Fruit fly (Drosophila melanogaster) Kc167 (cell line): ENCODE measurements around the gene CG1146.

Experiments used
- Myc ChIP-seq: fragments of >200 bp; optimal IDR thresholded peaks from 2 replicates; lab custom pipeline; 2017; ENCODE audit warnings: missing external identifiers
- Sin3A ChIP-seq: fragments of >200 bp; optimal IDR thresholded peaks from 2 replicates; lab custom pipeline; 2018; ENCODE audit warnings: missing external identifiers
- h ChIP-seq: fragments of >200 bp; optimal IDR thresholded peaks from 3 replicates; lab custom pipeline; 2018; ENCODE audit warnings: missing external identifiers
- insv ChIP-seq: fragments of >200 bp; optimal IDR thresholded peaks from 3 replicates; lab custom pipeline; 2018; ENCODE audit warnings: missing external identifiers
- psq ChIP-seq: fragments of >200 bp; optimal IDR thresholded peaks from 2 replicates; lab custom pipeline; 2017; ENCODE audit warnings: missing external identifiers
- ttk ChIP-seq: sonication (Bioruptor generic); optimal IDR thresholded peaks from 2 replicates; lab custom pipeline; 2017; ENCODE audit warnings: missing external identifiers

CG1146 gene

DNA sequence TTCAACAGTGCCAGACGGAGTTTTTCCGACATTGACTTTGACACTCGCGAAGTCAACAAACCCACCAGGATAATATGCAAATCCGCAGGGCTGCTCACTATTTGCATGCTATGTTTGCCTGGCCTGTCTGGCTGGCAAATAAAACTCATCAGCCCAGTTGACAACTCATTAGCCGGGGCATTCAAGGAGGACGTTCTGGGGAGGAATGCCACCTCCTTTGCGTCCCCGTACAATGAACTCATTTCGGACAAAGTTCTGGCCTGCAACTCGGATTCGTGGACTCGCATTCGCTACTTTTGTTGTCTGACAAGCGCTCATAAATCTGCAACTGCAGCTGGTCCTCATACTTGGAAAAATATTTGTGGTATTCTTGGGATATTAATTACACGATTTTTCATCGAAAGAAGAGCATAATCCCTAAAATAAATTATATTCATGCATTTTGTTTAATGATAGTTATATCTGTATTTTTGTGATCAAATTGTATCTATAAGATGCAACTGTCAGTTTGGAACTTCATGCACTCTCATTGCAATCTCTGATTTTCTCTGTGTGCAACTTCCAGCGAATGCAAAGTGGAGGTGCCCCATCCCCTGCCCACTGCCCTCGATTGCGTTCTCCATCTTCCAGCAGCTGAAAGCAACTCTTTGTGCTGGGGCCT, 17.7 kb upstream of the CG1146 start:
- TF ChIP-seq psq (lab: Kevin White, UChicago) (no peak), Sin3A (lab: Kevin White, UChicago) (no peak), insv (lab: Kevin White, UChicago) (no peak), h (lab: Kevin White, UChicago) (no peak), ttk (lab: Kevin White, UChicago) (no peak), Myc (no peak)

DNA sequence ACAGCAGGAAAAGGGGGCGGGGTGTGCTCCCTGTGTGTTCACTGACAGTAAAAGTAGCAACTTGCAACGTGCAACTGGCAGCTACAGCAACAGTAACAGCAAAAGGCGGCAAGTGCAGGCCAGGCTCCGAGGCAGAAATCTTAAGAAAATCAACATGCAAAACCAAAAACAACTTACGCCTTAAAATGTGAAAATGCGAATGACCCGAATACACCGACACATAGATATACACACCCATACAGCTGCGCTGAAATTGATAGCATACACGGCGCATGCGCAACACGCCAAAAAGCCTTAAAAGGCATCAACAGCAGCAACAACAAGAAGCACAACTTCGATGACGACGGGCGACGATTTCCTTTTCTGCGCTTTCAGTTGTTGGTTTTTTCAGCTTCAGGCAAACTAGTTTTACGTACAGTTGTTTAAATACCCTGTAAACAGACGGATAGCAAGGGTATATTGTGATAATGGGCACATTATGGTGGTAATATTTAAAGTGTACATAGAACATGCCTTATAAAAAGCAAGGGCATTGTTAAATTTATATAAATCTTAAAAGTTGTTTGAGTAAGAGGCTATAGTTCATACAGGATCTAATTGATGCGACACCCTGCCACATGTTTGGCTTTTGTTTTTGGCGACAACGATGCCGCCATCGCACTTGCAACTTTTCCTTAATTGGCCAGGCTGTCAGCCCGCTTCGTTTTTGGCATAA, 16.1 kb upstream of the CG1146 start:
- TF ChIP-seq Sin3A (lab: Kevin White, UChicago) (no peak), Myc (no peak), h (lab: Kevin White, UChicago) (no peak), ttk (lab: Kevin White, UChicago) (no peak), psq (lab: Kevin White, UChicago) (no peak), insv (lab: Kevin White, UChicago) (no peak)

DNA sequence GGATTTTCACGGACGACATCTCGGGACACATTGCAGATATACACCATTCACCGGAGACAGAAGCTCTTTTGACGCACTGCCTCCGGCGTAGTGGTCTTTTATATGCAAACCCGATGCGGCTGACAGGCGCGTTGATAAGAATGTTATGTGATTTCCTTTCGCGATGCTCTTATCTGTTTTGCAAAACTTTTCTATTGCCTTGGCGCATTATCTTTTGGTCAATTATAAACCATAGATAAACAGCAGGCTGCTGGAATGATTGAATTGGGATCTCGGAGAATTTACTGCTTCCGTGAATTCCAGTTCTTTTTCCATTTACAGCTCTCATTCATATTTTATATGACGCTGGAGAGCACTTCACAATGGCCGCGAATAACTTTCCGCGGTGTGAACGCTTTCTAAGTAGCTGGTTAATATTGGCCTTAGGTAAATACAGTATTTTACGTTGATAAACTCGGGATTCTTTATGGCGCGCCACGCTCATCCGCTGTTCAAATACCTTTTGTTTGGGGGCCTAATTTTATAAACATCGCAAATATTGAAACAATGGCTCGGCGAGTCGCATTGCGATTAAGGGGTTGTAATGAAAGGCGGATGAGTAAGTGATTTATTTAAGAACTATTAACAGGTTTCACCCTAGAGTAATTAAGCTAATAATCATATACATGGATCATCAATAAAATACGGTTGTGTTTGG, 12.9 kb upstream of the CG1146 start, which contains the start of gene CG16762:
CG16762 (minus strand) TSS at position 51 of the 697 bp plus-strand sequence.
- TF ChIP-seq h (lab: Kevin White, UChicago) (no peak), Myc (no peak), ttk (lab: Kevin White, UChicago) (no peak), psq (lab: Kevin White, UChicago) (no peak), insv (lab: Kevin White, UChicago) (no peak), Sin3A (lab: Kevin White, UChicago) (no peak)

DNA sequence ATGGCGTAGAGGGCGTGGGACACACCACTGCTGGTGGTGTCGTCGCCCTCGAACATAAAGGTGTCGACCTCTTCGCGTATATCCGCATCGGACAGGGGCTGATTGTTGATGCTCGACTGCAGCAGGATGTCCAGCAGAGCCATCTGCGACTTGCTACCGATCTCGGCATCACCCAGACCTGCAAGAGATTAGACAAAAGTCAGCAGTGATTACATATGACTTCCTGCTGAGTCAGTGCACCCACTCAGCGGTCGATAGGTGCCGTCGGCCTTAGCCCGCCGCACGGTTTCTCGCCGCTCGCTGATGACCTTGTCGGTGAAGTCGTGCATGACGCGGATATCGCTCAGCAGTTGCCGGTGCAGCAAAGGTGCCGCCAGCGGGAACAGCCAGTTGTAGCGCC, 11.7 kb upstream of the CG1146 start:
- TF ChIP-seq Sin3A (lab: Kevin White, UChicago): no peak

DNA sequence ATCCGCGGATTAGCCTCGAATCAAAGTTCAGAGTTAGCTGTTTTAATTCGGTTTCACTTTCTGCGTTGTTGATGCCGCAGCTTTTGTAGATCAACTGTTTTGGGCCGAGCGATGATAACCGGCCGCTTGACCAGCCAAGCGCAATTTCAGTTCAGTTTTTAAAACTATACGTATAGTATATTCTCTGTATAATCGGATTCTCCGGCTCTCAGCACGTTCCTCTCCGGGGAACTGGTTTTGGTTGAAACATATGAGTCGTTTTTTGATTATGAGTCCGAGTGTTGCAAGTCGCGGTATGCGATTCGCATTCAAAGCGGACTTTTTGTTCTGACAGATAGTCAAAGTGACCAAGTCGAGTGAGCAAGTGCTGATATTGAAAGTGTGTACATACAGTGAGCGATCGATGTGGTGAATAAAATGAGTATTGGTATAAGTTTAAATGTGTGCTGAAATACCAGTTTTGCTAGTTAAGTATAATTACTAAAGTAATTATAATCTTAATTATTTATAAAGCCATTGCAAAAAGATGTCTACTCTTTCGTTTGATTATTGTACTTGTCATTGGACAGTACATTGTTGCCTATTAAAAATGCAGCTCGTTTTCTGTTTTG, 10.2 kb upstream of the CG1146 start, which contains the start of gene Cyp4d20:
Cyp4d20 (minus strand) TSS at position 100 of the 611 bp plus-strand sequence.
- TF ChIP-seq Sin3A (lab: Kevin White, UChicago) (no peak), Myc (no peak)

DNA sequence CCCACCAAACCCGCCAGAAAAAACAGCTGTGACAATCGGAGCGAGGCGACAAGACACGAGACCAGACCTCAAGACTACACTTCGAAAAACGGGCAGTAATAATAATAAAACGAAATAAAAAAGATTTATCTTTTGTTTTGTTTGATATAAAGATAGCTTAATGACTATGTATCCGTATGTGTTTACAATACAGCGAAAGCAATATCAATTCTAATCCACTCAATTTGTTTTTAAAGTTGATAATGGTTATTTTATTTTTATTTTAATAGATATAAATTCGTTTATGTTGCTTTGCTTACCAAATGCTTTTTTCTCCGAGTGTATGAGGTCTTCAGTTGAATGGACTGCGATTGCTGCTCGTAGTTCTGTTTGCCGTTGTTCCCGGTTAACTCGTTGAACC, 9.4 kb upstream of the CG1146 start:
- TF ChIP-seq ttk (lab: Kevin White, UChicago) (no peak), psq (lab: Kevin White, UChicago) (no peak), h (lab: Kevin White, UChicago) (no peak), Myc (no peak), Sin3A (lab: Kevin White, UChicago) (no peak), insv (lab: Kevin White, UChicago) (no peak)

DNA sequence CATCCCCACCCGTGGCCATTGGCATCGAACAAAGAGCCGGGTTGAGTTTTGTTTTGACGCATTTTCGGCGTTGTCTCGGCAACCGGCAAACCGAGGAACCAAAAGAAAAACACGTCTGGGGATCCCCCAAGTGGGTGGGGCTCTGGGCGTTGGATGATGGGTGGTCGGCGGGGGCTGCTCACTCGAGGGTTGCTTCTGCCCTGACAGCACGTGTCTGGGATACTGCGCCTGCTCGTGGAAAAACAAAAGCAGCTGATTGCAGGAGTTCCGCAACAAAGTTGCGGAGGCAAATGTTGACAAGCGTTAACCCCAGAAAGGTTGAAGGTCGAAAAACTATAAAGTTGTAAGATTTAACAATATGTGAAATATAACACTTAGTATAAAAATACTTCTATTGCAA, 8.1 kb upstream of the CG1146 start:
- no peak for TF ChIP-seq h (lab: Kevin White, UChicago)
- TF ChIP-seq Myc: no peak
- TF ChIP-seq psq (lab: Kevin White, UChicago): no peak

DNA sequence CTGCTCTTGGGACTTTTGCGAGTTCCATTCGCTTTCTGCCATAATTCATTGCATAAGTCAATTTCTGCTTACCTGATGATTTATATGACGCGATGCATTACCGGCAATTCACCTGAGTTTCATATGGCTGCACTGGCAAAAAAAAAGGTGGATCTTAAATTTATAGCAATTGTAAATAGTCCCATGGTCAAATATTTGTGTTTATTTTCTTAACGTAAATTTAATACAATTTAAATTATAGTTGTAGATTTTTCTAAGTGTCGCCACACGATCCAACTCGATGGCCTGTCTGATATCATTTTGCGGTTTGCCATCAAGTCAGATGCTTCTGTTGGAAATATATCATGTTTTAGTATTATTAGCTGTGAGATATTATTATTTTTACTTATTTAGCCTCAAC, 7.1 kb upstream of the CG1146 start:
- TF ChIP-seq ttk (lab: Kevin White, UChicago) (no peak), Myc (no peak)

DNA sequence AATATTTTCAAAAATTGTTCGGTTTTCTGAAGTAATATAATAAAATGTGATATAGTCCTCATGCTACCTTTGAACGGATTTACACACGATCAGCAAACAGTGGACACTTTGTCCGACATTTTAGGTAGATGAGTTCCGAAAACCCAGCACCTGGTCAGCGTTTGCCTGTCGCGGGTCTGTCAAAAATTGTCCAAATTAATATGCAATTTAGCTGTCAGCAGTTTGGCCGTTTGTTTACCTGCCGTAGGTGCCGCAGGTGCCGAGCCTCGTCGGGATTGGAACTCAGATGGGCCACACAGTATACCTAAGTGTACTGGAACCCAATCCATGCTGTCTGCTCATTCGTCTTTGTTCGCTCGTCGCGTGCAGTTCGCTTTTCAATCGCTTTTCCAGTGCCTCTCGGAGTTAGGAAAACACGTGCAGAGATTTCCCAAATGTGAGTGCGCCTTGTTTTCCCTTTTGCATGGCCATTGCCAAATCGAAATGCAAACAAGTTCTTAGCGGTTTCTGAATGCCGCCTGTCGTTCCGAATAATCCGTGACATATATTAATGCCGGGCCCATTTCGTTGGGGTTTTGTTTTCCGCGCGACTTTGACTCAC, 5.6 kb upstream of the CG1146 start:
- TF ChIP-seq Myc: no peak
- no peak for TF ChIP-seq Sin3A (lab: Kevin White, UChicago)
- TF ChIP-seq h (lab: Kevin White, UChicago): no peak
- TF ChIP-seq ttk (lab: Kevin White, UChicago): no peak
- no peak for TF ChIP-seq insv (lab: Kevin White, UChicago)
- TF ChIP-seq psq (lab: Kevin White, UChicago): no peak

DNA sequence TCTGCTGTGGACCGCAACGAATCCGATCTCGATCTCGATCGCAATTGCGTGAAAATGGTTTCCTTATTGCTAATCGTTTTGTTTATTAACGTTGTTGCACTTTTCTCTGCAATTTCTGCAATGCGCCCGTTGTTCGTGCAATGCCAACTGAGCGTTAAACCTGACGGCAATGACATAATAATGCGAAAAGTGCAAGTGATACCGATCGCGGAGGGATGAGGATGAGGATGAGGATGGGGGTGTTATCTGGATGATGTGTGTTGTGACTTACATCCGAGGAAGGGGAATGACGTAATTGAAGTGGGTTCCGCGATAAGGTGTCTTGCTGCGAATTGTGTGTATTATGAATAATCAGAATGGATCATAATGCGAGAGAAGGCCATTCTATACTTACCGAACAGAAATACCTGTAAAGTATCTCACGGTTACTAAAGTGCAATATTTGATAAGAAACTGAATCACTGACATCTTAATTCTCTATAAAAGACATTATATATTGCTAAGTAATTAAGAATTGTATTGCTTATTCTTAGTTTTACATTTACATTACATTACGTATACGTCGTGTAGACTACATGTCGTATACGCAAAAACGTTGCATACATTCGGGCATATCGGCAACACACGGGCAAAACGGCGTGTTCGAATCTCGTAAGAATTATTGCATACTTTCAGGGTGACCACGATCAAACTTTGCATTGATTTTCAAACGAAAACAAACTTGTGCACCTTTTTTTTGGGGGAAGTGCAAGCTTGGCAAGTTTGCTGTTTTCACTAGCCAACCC, 3.1 kb upstream of the CG1146 start:
- no peak for TF ChIP-seq Sin3A (lab: Kevin White, UChicago)
- no peak for TF ChIP-seq ttk (lab: Kevin White, UChicago)
- no peak for TF ChIP-seq psq (lab: Kevin White, UChicago)
- no peak for TF ChIP-seq insv (lab: Kevin White, UChicago)
- no peak for TF ChIP-seq Myc
- no peak for TF ChIP-seq h (lab: Kevin White, UChicago)

DNA sequence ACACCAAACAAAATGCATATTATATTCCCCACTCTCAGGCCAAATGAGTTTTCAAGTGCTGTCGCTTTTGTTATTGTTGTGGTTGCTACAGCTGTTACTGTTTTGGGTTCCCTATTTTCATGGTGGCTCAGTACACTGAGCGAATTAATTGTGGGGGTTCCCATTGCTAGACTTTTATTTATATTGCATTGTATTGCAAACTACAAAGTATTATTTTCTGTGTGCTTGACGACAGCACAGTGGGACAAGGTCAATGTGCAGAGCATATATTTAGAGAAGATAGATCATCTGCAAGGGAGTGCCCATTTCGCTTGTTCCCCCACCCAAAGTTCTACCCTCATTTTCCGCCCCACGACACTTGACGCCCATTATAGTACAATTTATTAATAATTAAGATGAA, 2.1 kb upstream of the CG1146 start:
- TF ChIP-seq Sin3A (lab: Kevin White, UChicago) (no peak), ttk (lab: Kevin White, UChicago) (no peak), psq (lab: Kevin White, UChicago) (no peak), h (lab: Kevin White, UChicago) (no peak), Myc (no peak), insv (lab: Kevin White, UChicago) (no peak)
